Fruit fly (Drosophila melanogaster) whole organism, embryonic: Measurements from ENCODE around the gene Sqor.

Experiments used
- CG10209 ChIP-seq: fragments of 200-800 bp; sonication (Bioruptor generic); optimal IDR thresholded peaks from 3 replicates; lab custom pipeline; 2017; ENCODE audit warnings: missing biosample characterization, mild to moderate bottlenecking, missing genetic modification characterization, missing genetic modification reagents
- CG10431 ChIP-seq: fragments of 200-800 bp; sonication (Bioruptor generic); optimal IDR thresholded peaks from 3 replicates; lab custom pipeline; 2018; ENCODE audit warnings: missing biosample characterization, mild to moderate bottlenecking, missing genetic modification characterization
- CG11695 ChIP-seq: fragments of 200-800 bp; sonication (Bioruptor generic); IDR thresholded peaks from 3 replicates; pipeline ENCODE4 v1.3.6; 2022; ENCODE audit warnings: missing biosample characterization, missing genetic modification characterization
- CG12219 ChIP-seq: fragments of 200-800 bp; sonication (Bioruptor generic); optimal IDR thresholded peaks from 3 replicates; lab custom pipeline; 2018; ENCODE audit warnings: missing biosample characterization, mild to moderate bottlenecking, missing genetic modification characterization
- CG13894 ChIP-seq: fragments of 200-800 bp; sonication (Bioruptor generic); optimal IDR thresholded peaks from 3 replicates; lab custom pipeline; 2018; ENCODE audit warnings: missing biosample characterization, mild to moderate bottlenecking, missing genetic modification characterization, moderate library complexity
- CG14860 ChIP-seq: fragments of 200-800 bp; sonication (Bioruptor generic); IDR thresholded peaks from 3 replicates; pipeline ENCODE4 v1.3.6; 2022; ENCODE audit warnings: missing biosample characterization, missing genetic modification characterization; ENCODE audit not compliant: partially characterized antibody
- CG15073 ChIP-seq: fragments of 200-800 bp; sonication (Bioruptor generic); optimal IDR thresholded peaks from 2 replicates; lab custom pipeline; 2016; ENCODE audit warnings: missing biosample characterization, missing genetic modification characterization
- CG1529 ChIP-seq: fragments of 200-800 bp; sonication (Bioruptor generic); optimal IDR thresholded peaks from 3 replicates; lab custom pipeline; 2018; ENCODE audit warnings: missing biosample characterization, missing genetic modification characterization
- CG17612 ChIP-seq: fragments of 200-800 bp; sonication (Bioruptor generic); IDR thresholded peaks from 2 replicates; pipeline ENCODE4 v1.3.6; 2022; ENCODE audit warnings: missing biosample characterization, missing genetic modification characterization
- CG17802 ChIP-seq: fragments of 200-800 bp; sonication (Bioruptor generic); optimal IDR thresholded peaks from 2 replicates; lab custom pipeline; 2018; ENCODE audit warnings: missing biosample characterization, mild to moderate bottlenecking, missing genetic modification characterization, moderate library complexity
- CG18262 ChIP-seq: fragments of 200-800 bp; optimal IDR thresholded peaks from 3 replicates; lab custom pipeline; 2019; ENCODE audit warnings: missing biosample characterization, mild to moderate bottlenecking, missing genetic modification characterization, moderate library complexity
- CG2199 ChIP-seq: fragments of 200-800 bp; sonication (Bioruptor generic); IDR thresholded peaks from 3 replicates; pipeline ENCODE4 v1.3.6; 2022; ENCODE audit warnings: missing biosample characterization, missing genetic modification characterization
- CG3163 ChIP-seq: fragments of 200-800 bp; sonication (Bioruptor generic); optimal IDR thresholded peaks from 3 replicates; lab custom pipeline; 2016; ENCODE audit warnings: missing biosample characterization, missing genetic modification characterization
- CG7987 ChIP-seq: fragments of 200-800 bp; sonication (Bioruptor generic); optimal IDR thresholded peaks from 2 replicates; lab custom pipeline; 2018; ENCODE audit warnings: missing biosample characterization, mild to moderate bottlenecking, missing genetic modification characterization, moderate library complexity
- CG8924 ChIP-seq: fragments of 200-800 bp; optimal IDR thresholded peaks from 3 replicates; lab custom pipeline; 2019; ENCODE audit warnings: missing biosample characterization, mild to moderate bottlenecking, missing genetic modification characterization, moderate library complexity
- CG9727 ChIP-seq: fragments of 200-800 bp; sonication (Bioruptor generic); optimal IDR thresholded peaks from 3 replicates; lab custom pipeline; 2017; ENCODE audit warnings: missing biosample characterization, mild to moderate bottlenecking, missing genetic modification characterization
- D ChIP-seq, 2 experiments: fragments of 200-800 bp in 1 of 2; fragments of >200 bp in 1 of 2; sonication (Bioruptor generic) in 1 of 2; optimal IDR thresholded peaks; 2 replicates in 1 of 2; 3 replicates in 1 of 2; lab custom pipeline; 2017; ENCODE audit warnings: mild to moderate bottlenecking in 1 of 2, missing biosample characterization in 1 of 2, missing genetic modification characterization in 1 of 2, missing genetic modification reagents in 1 of 2
- Dll ChIP-seq: fragments of 200-800 bp; sonication (Bioruptor generic); IDR thresholded peaks from 4 replicates; pipeline ENCODE4 v1.3.6; 2022; ENCODE audit warnings: missing biosample characterization, missing genetic modification characterization; ENCODE audit not compliant: partially characterized antibody
- Fer1 ChIP-seq: fragments of 200-800 bp; sonication (Bioruptor generic); optimal IDR thresholded peaks from 2 replicates; lab custom pipeline; 2017; ENCODE audit warnings: missing biosample characterization, mild to moderate bottlenecking, missing genetic modification characterization
- Hmx ChIP-seq: fragments of 200-800 bp; sonication (Bioruptor generic); optimal IDR thresholded peaks from 2 replicates; lab custom pipeline; 2016; ENCODE audit warnings: missing biosample characterization, missing genetic modification characterization
- Hr78 ChIP-seq, 2 experiments: fragments of 200-800 bp in 1 of 2; fragments of >200 bp in 1 of 2; sonication (Bioruptor generic) in 1 of 2; optimal IDR thresholded peaks; 2 replicates each; lab custom pipeline; 2017 to 2019; ENCODE audit warnings: missing biosample characterization in 2 of 2, missing genetic modification characterization in 2 of 2, mild to moderate bottlenecking in 1 of 2, moderate library complexity in 1 of 2
- Lpt ChIP-seq: fragments of >200 bp; optimal IDR thresholded peaks from 2 replicates; lab custom pipeline; 2018; ENCODE audit warnings: missing biosample characterization, missing genetic modification characterization
- Med ChIP-seq: fragments of 200-800 bp; sonication (Bioruptor generic); peaks from one replicate; lab custom pipeline; 2016; ENCODE audit warnings: missing biosample characterization, missing genetic modification characterization, mild to moderate bottlenecking, inconsistent platforms, moderate library complexity
- NC2α ChIP-seq: fragments of 200-800 bp; sonication (Bioruptor generic); optimal IDR thresholded peaks from 2 replicates; lab custom pipeline; 2016; ENCODE audit warnings: missing biosample characterization, missing genetic modification characterization
- Neu2 ChIP-seq: fragments of 200-800 bp; sonication (Bioruptor generic); optimal IDR thresholded peaks from 3 replicates; lab custom pipeline; 2016; ENCODE audit warnings: missing biosample characterization, missing genetic modification characterization, borderline replicate concordance
- Sry-δ ChIP-seq: fragments of 200-800 bp; sonication (Bioruptor generic); optimal IDR thresholded peaks from 2 replicates; lab custom pipeline; 2016; ENCODE audit warnings: missing biosample characterization, missing genetic modification characterization
- Trl ChIP-seq, 3 experiments: fragments of >200 bp in 2 of 3; fragments of 200-800 bp in 1 of 3; sonication (Bioruptor generic) in 1 of 3; optimal IDR thresholded peaks; 2 replicates in 1 of 3; 3 replicates in 2 of 3; lab custom pipeline; 2016 to 2017; ENCODE audit warnings: missing biosample characterization in 1 of 3, missing genetic modification characterization in 1 of 3
- cg ChIP-seq: fragments of 200-800 bp; sonication (Bioruptor generic); optimal IDR thresholded peaks from 3 replicates; lab custom pipeline; 2019; ENCODE audit warnings: missing biosample characterization, mild to moderate bottlenecking, missing genetic modification characterization, moderate library complexity
- danr ChIP-seq: fragments of 200-800 bp; sonication (Bioruptor generic); IDR thresholded peaks from 2 replicates; pipeline ENCODE4 v1.3.6; 2022; ENCODE audit warnings: missing biosample characterization, missing genetic modification characterization
- emc ChIP-seq: fragments of 200-800 bp; sonication (Bioruptor generic); optimal IDR thresholded peaks from 2 replicates; lab custom pipeline; 2016; ENCODE audit warnings: missing biosample characterization, missing genetic modification characterization
- gfzf ChIP-seq: fragments of 200-800 bp; sonication (Bioruptor generic); optimal IDR thresholded peaks from 2 replicates; lab custom pipeline; 2016; ENCODE audit warnings: missing biosample characterization, mild to moderate bottlenecking, missing genetic modification characterization, moderate library complexity
- hth ChIP-seq: fragments of >200 bp; optimal IDR thresholded peaks from 2 replicates; lab custom pipeline; 2017; ENCODE audit warnings: inconsistent platforms
- ken ChIP-seq: fragments of 200-800 bp; sonication (Bioruptor generic); IDR thresholded peaks from 3 replicates; pipeline ENCODE4 v1.3.6; 2022; ENCODE audit warnings: missing biosample characterization, missing genetic modification characterization
- kni ChIP-seq: fragments of 200-800 bp; sonication (Bioruptor generic); optimal IDR thresholded peaks from 3 replicates; lab custom pipeline; 2017; ENCODE audit warnings: mild to moderate bottlenecking, missing biosample characterization, missing genetic modification reagents, missing genetic modification characterization
- nau ChIP-seq: fragments of 200-800 bp; sonication (Bioruptor generic); optimal IDR thresholded peaks from 3 replicates; lab custom pipeline; 2017; ENCODE audit warnings: missing biosample characterization, mild to moderate bottlenecking, missing genetic modification characterization, missing genetic modification reagents
- nerfin-1 ChIP-seq: fragments of 200-800 bp; sonication (Bioruptor generic); optimal IDR thresholded peaks from 3 replicates; lab custom pipeline; 2019; ENCODE audit warnings: missing biosample characterization, mild to moderate bottlenecking, missing genetic modification characterization, moderate library complexity
- pros ChIP-seq: fragments of 200-800 bp; sonication (Bioruptor generic); optimal IDR thresholded peaks from 3 replicates; lab custom pipeline; 2019; ENCODE audit warnings: missing biosample characterization, mild to moderate bottlenecking, missing genetic modification characterization, moderate library complexity
- psq ChIP-seq: fragments of 200-800 bp; sonication (Bioruptor generic); optimal IDR thresholded peaks from 2 replicates; lab custom pipeline; 2017; ENCODE audit warnings: missing biosample characterization, missing genetic modification characterization
- pzg ChIP-seq: fragments of 200-800 bp; sonication (Bioruptor generic); optimal IDR thresholded peaks from 3 replicates; lab custom pipeline; 2018; ENCODE audit warnings: missing biosample characterization, mild to moderate bottlenecking, missing genetic modification characterization, moderate library complexity
- rib ChIP-seq: fragments of 200-800 bp; sonication (Bioruptor generic); IDR thresholded peaks from 2 replicates; pipeline ENCODE4 v1.3.6; 2022; ENCODE audit warnings: missing biosample characterization, missing genetic modification characterization
- row ChIP-seq: fragments of 200-800 bp; sonication (Bioruptor generic); IDR thresholded peaks from 3 replicates; pipeline ENCODE4 v1.3.6; 2022; ENCODE audit warnings: missing biosample characterization, missing genetic modification characterization
- tll ChIP-seq, 2 experiments: fragments of 200-800 bp in 1 of 2; fragments of >200 bp in 1 of 2; sonication (Bioruptor generic) in 1 of 2; optimal IDR thresholded peaks; 2 replicates each; lab custom pipeline; 2017 to 2019; ENCODE audit warnings: missing biosample characterization in 2 of 2, missing genetic modification characterization in 2 of 2, mild to moderate bottlenecking in 1 of 2, moderate library complexity in 1 of 2
- zf30C ChIP-seq: fragments of 200-800 bp; sonication (Bioruptor generic); optimal IDR thresholded peaks from 3 replicates; lab custom pipeline; 2018; ENCODE audit warnings: missing biosample characterization, mild to moderate bottlenecking, missing genetic modification characterization
- zfh1 ChIP-seq: fragments of 200-800 bp; sonication (Bioruptor generic); IDR thresholded peaks from 3 replicates; pipeline ENCODE4 v1.3.6; 2022; ENCODE audit warnings: missing biosample characterization, missing genetic modification characterization

Sqor gene

dm6 chr3L:4252121-4252861 is 12.3 kb downstream of the Sqor start (continued):
- peak; percentile 23 to 75 for TF ChIP-seq tll (GFP tag; optimal IDR thresholded peaks at IDR 0.05; lab: Kevin White, UChicago)
- TF ChIP-seq CG17612 (GFP tag; lab: Robert Waterston, UW) = no peak
- peak; percentile 65 for TF ChIP-seq cg (GFP tag; lab: Kevin White, UChicago)

dm6 chr3L:4252862-4253610 is 13.1 kb downstream of the Sqor start:
- TF ChIP-seq zf30C (peak; percentile 89), D (optimal IDR thresholded peaks at IDR 0.05; lab: Kevin White, UChicago) (peak; percentile 98), D (GFP tag; optimal IDR thresholded peaks at IDR 0.05; lab: Kevin White, UChicago) (no peak), CG10209 (GFP tag; lab: Kevin White, UChicago) (no peak), Fer1 (GFP tag; lab: Kevin White, UChicago) (no peak), Dll (GFP tag; lab: Robert Waterston, UW) (no peak), CG9727 (GFP tag; lab: Kevin White, UChicago) (no peak), ken (GFP tag; lab: Robert Waterston, UW) (no peak), Neu2 (GFP tag; lab: Kevin White, UChicago) (no peak), gfzf (no peak), CG13894 (no peak), hth (lab: Kevin White, UChicago) (no peak), rib (GFP tag; lab: Robert Waterston, UW) (0 out of 2 replicates have a peak, but pooled peaks have one; percentile 12), CG14860 (GFP tag; lab: Robert Waterston, UW) (no peak), CG8924 (tag; lab: Kevin White, UChicago) (no peak), psq (GFP tag; lab: Kevin White, UChicago) (peak; percentile 74), emc (GFP tag; lab: Kevin White, UChicago) (no peak), nerfin-1 (peak; percentile 88), row (GFP tag; lab: Robert Waterston, UW) (peak; percentile 14; the same call in 1 of the 3 replicates), Hmx (no peak), Trl (optimal IDR thresholded peaks at IDR 0.05; lab: Kevin White, UChicago) (peak in 1 of 2 experiments; percentile 0), Trl (GFP tag; optimal IDR thresholded peaks at IDR 0.05; lab: Kevin White, UChicago) (no peak), CG7987 (GFP tag; lab: Kevin White, UChicago) (no peak), CG11695 (peak; percentile 49; the same call in 1 of the 3 replicates), kni (peak; percentile 86), Hr78 (GFP tag; optimal IDR thresholded peaks at IDR 0.05; lab: Kevin White, UChicago) (peak in 1 of 2 experiments; percentile 65), pzg (GFP tag; lab: Kevin White, UChicago) (no peak), CG18262 (tag; lab: Kevin White, UChicago) (no peak), CG15073 (no peak), zfh1 (GFP tag; lab: Robert Waterston, UW) (0 out of 3 replicates have a peak, but pooled peaks have one; percentile 13), CG1529 (no peak), pros (GFP tag; lab: Kevin White, UChicago) (peak; percentile 95), nau (GFP tag; lab: Kevin White, UChicago) (no peak), danr (GFP tag; lab: Robert Waterston, UW) (no peak), CG17802 (tag; lab: Kevin White, UChicago) (peak; percentile 6), Sry-δ (no peak), NC2α (GFP tag; lab: Kevin White, UChicago) (no peak), CG12219 (GFP tag; lab: Kevin White, UChicago) (no peak), CG2199 (GFP tag; lab: Robert Waterston, UW) (0 out of 3 replicates have a peak, but pooled peaks have one; percentile 27), CG10431 (GFP tag; lab: Kevin White, UChicago) (no peak), Med (GFP tag; lab: Kevin White, UChicago) (peak; percentile 86), CG3163 (GFP tag; lab: Kevin White, UChicago) (no peak), Lpt (peak; percentile 81)
